Worm (Caenorhabditis elegans): ENCODE data around the gene F18A1.7.

Gene F18A1.7

ce11 chrII:7613241-7613782, 50.2 kb downstream of the F18A1.7 start, which contains the start of the genes oig-4 and R07G3.7:
TSS of gene oig-4 (plus strand) at chrII:7613541.
TSS of gene R07G3.7 (minus strand) at chrII:7613732.
- TF ChIP-seq nhr-11 (tag; optimal IDR thresholded peaks at IDR 0.05) = no peak
- peak; percentile 19 for TF ChIP-seq dsc-1 (tag; optimal IDR thresholded peaks at IDR 0.05)

Measured in whole organism, L1 larva.